Worm (Caenorhabditis elegans) whole organism, midembryonic: ENCODE results near the gene mrp-8.

ENCODE experiments used
- cog-1 ChIP-seq: sonication (generic microtip); optimal IDR thresholded peaks from 2 replicates; lab custom pipeline; 2016; ENCODE audit warnings: missing genetic modification characterization, missing compliant biosample characterization
- flt-1 ChIP-seq: fragments of 200-800 bp; sonication (Bioruptor generic); IDR thresholded peaks from 2 replicates; pipeline ENCODE4 v1.3.6; 2022; ENCODE audit warnings: missing genetic modification characterization, missing compliant biosample characterization
- ztf-23 ChIP-seq: fragments of 200-800 bp; sonication (Bioruptor generic); IDR thresholded peaks from 2 replicates; pipeline ENCODE4 v1.3.6; 2022; ENCODE audit warnings: missing genetic modification reagents, missing genetic modification characterization, missing compliant biosample characterization

- no peak for TF ChIP-seq flt-1
- TF ChIP-seq ztf-23 (GFP tag; lab: Robert Waterston, UW): no peak
- no peak for TF ChIP-seq cog-1
Measured at ce11 chrIII:12247329-12247728, 55.7 kb downstream of the mrp-8 start.
